Fruit fly (Drosophila melanogaster) whole organism, embryonic: ENCODE results near the gene CG31882.

Experiments
- CG11085 ChIP-seq: fragments of 200-800 bp; sonication (Bioruptor generic); IDR thresholded peaks from 2 replicates; pipeline ENCODE4 v1.3.6; 2022; ENCODE audit warnings: missing biosample characterization, missing genetic modification characterization
- Hr3 ChIP-seq: fragments of 200-800 bp; sonication (Bioruptor generic); optimal IDR thresholded peaks from 3 replicates; lab custom pipeline; 2016; ENCODE audit warnings: missing biosample characterization, missing genetic modification characterization
- MBD-R2 ChIP-seq: fragments of 200-800 bp; sonication (Bioruptor generic); IDR thresholded peaks from 2 replicates; pipeline ENCODE4 v1.3.6; 2022; ENCODE audit warnings: missing biosample characterization, missing genetic modification characterization
- Med ChIP-seq: fragments of 200-800 bp; sonication (Bioruptor generic); peaks from one replicate; lab custom pipeline; 2016; ENCODE audit warnings: missing biosample characterization, missing genetic modification characterization, mild to moderate bottlenecking, inconsistent platforms, moderate library complexity
- exex ChIP-seq: fragments of 200-800 bp; sonication (Bioruptor generic); optimal IDR thresholded peaks from 4 replicates; lab custom pipeline; 2018; ENCODE audit warnings: missing biosample characterization, mild to moderate bottlenecking, missing genetic modification characterization, moderate library complexity
- fu2 ChIP-seq: fragments of 200-800 bp; sonication (Bioruptor generic); optimal IDR thresholded peaks from 2 replicates; lab custom pipeline; 2016; ENCODE audit warnings: missing biosample characterization, missing genetic modification characterization
- gce ChIP-seq: fragments of 200-800 bp; sonication (Bioruptor generic); IDR thresholded peaks from 3 replicates; pipeline ENCODE4 v1.3.6; 2022; ENCODE audit warnings: missing biosample characterization, missing genetic modification characterization
- gcm2 ChIP-seq: fragments of 200-800 bp; sonication (Bioruptor generic); optimal IDR thresholded peaks from 2 replicates; lab custom pipeline; 2016; ENCODE audit warnings: missing biosample characterization, missing genetic modification characterization
- kah ChIP-seq: fragments of 200-800 bp; sonication (Bioruptor generic); optimal IDR thresholded peaks from 2 replicates; lab custom pipeline; 2018; ENCODE audit warnings: missing biosample characterization, mild to moderate bottlenecking, missing genetic modification characterization

DNA sequence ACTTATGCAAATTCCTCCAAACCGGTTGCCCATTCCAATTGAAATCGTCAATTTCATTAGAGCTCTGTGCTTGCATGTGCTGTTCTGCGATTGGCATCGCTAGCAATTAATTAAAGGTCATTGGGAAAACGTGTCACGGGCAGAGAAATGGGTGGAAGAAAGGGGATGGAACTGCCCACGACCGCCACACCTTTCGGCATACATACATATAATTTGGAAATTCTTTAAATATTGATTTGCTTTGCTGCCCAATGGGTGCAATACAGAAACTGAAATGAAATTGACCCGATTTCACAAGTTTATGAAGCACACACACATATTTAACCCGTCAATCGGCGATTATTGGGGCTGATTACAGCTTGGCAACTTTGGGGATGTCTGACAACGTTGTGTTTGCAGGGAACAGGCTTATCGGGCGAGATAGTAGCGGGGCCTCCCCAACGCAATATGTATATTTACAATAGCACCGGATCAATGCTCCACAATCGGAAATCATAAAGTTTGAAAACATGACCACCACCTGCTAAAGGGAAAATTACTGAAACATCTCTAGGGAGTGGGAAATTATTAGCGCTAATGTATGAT is 10.3 kb downstream of the CG31882 start:
- no peak for TF ChIP-seq CG11085 (GFP tag; lab: Robert Waterston, UW)
- TF ChIP-seq gce (GFP tag; lab: Robert Waterston, UW), result no peak
- TF ChIP-seq Med (GFP tag; lab: Kevin White, UChicago), result peak; percentile 60
- TF ChIP-seq exex (tag; lab: Kevin White, UChicago), result peak; percentile 76
- no peak for TF ChIP-seq kah (GFP tag; lab: Kevin White, UChicago)
- no peak for TF ChIP-seq gcm2 (GFP tag; lab: Kevin White, UChicago)
- no peak for TF ChIP-seq MBD-R2 (GFP tag; lab: Robert Waterston, UW)
- no peak for TF ChIP-seq Hr3 (GFP tag; lab: Kevin White, UChicago)
- TF ChIP-seq fu2, result no peak
